Fruit fly (Drosophila melanogaster): ENCODE results near the gene ppk8.

The ppk8 gene

dm6 chrX:3538775-3539174 lies 18.8 kb upstream of the ppk8 start (continued):
- TF ChIP-seq Hr78 (GFP tag; optimal IDR thresholded peaks at IDR 0.05) = no peak
- no peak for TF ChIP-seq Jarid2 (GFP tag; optimal IDR thresholded peaks at IDR 0.05)
- TF ChIP-seq CG15011 (GFP tag; optimal IDR thresholded peaks at IDR 0.05) = no peak
- TF ChIP-seq CG10147 (GFP tag; optimal IDR thresholded peaks at IDR 0.05) = no peak
- no peak for TF ChIP-seq CG6654 (GFP tag; optimal IDR thresholded peaks at IDR 0.05)
- peak; percentile 51 for TF ChIP-seq pb (GFP tag; optimal IDR thresholded peaks at IDR 0.05)
- peak; percentile 55 for TF ChIP-seq slp2 (GFP tag; optimal IDR thresholded peaks at IDR 0.05)
- TF ChIP-seq Dek (tag; optimal IDR thresholded peaks at IDR 0.05) = no peak
- TF ChIP-seq hkb (optimal IDR thresholded peaks at IDR 0.05) = no peak
- no peak for TF ChIP-seq hkb (GFP tag; IDR thresholded peaks at IDR 0.05)
- no peak for TF ChIP-seq dm (GFP tag; optimal IDR thresholded peaks at IDR 0.05)
- TF ChIP-seq Hr3 (GFP tag; optimal IDR thresholded peaks at IDR 0.05) = peak; percentile 7
- TF ChIP-seq run (tag; optimal IDR thresholded peaks at IDR 0.05) = no peak
- no peak for TF ChIP-seq nerfin-2 (GFP tag; IDR thresholded peaks at IDR 0.05; ENCODE audit: partially characterized antibody)
- TF ChIP-seq ttk (GFP tag; IDR thresholded peaks at IDR 0.05) = peak; percentile 40; the same call in 1 of the 2 replicates
- TF ChIP-seq Taf1 (GFP tag; IDR thresholded peaks at IDR 0.05) = no peak
- no peak for TF ChIP-seq CG5180 (GFP tag; optimal IDR thresholded peaks at IDR 0.05)
- TF ChIP-seq ci (GFP tag; IDR thresholded peaks at IDR 0.05) = 0 out of 3 replicates have a peak, but pooled peaks have one; percentile 21
- no peak for TF ChIP-seq repo (GFP tag; optimal IDR thresholded peaks at IDR 0.05)
- no peak for TF ChIP-seq CG12155 (GFP tag; optimal IDR thresholded peaks at IDR 0.05)
- no peak for TF ChIP-seq D19B (GFP tag; optimal IDR thresholded peaks at IDR 0.05)
- TF ChIP-seq CG12104 (GFP tag; optimal IDR thresholded peaks at IDR 0.05) = no peak
- TF ChIP-seq gce (GFP tag; IDR thresholded peaks at IDR 0.05) = no peak
- no peak for TF ChIP-seq Adf1 (GFP tag; IDR thresholded peaks at IDR 0.05)
- no peak for TF ChIP-seq CG8359 (GFP tag; optimal IDR thresholded peaks at IDR 0.05; ENCODE audit: borderline replicate concordance)
- TF ChIP-seq Dip3 (GFP tag; optimal IDR thresholded peaks at IDR 0.05) = peak; percentile 26
- TF ChIP-seq CG3281 (GFP tag; optimal IDR thresholded peaks at IDR 0.05) = no peak
- TF ChIP-seq CG31365 (tag; optimal IDR thresholded peaks at IDR 0.05) = no peak
- TF ChIP-seq CG14965 (GFP tag; optimal IDR thresholded peaks at IDR 0.05; ENCODE audit: borderline replicate concordance) = no peak
- TF ChIP-seq tup (GFP tag; optimal IDR thresholded peaks at IDR 0.05) = no peak
- TF ChIP-seq CG11560 (tag; IDR thresholded peaks at IDR 0.05) = no peak
- no peak for TF ChIP-seq CG13424 (tag; optimal IDR thresholded peaks at IDR 0.05)
- no peak for TF ChIP-seq Side (GFP tag; optimal IDR thresholded peaks at IDR 0.05)
- TF ChIP-seq Vsx1 (GFP tag; optimal IDR thresholded peaks at IDR 0.05) = no peak
- TF ChIP-seq Doc2 (GFP tag; IDR thresholded peaks at IDR 0.05) = no peak
- TF ChIP-seq CG2116 (GFP tag; optimal IDR thresholded peaks at IDR 0.05) = no peak
- TF ChIP-seq grau (tag; optimal IDR thresholded peaks at IDR 0.05) = peak; percentile 20
- no peak for TF ChIP-seq CG4360 (GFP tag; IDR thresholded peaks at IDR 0.05)
- TF ChIP-seq ash1 (GFP tag; optimal IDR thresholded peaks at IDR 0.05) = no peak
- no peak for TF ChIP-seq CG17361 (GFP tag; IDR thresholded peaks at IDR 0.05)
- no peak for TF ChIP-seq BEAF-32 (GFP tag; optimal IDR thresholded peaks at IDR 0.05)
- no peak for TF ChIP-seq CG8290 (GFP tag; optimal IDR thresholded peaks at IDR 0.05)
- no peak for TF ChIP-seq CG8290 (tag; optimal IDR thresholded peaks at IDR 0.05)
- no peak for TF ChIP-seq Fer2 (tag; optimal IDR thresholded peaks at IDR 0.05)
- no peak for TF ChIP-seq CG18262 (tag; optimal IDR thresholded peaks at IDR 0.05)
- TF ChIP-seq Dll (GFP tag; IDR thresholded peaks at IDR 0.05; ENCODE audit: partially characterized antibody) = no peak
- TF ChIP-seq CG11398 (GFP tag; optimal IDR thresholded peaks at IDR 0.05) = no peak
- no peak for TF ChIP-seq CG1603 (tag; optimal IDR thresholded peaks at IDR 0.05)
- no peak for TF ChIP-seq CG43689 (GFP tag; IDR thresholded peaks at IDR 0.05)
- TF ChIP-seq bigmax (GFP tag; optimal IDR thresholded peaks at IDR 0.05) = no peak
- TF ChIP-seq dati (GFP tag; IDR thresholded peaks at IDR 0.05) = no peak
- TF ChIP-seq E2f2 (GFP tag; IDR thresholded peaks at IDR 0.05) = no peak; the same call in 1 of the 2 replicates
